Fruit fly (Drosophila melanogaster): Measurements from ENCODE around the gene CG43139.

- no peak for TF ChIP-seq ovo (GFP tag; optimal IDR thresholded peaks at IDR 0.05)
- no peak for TF ChIP-seq cnc (optimal IDR thresholded peaks at IDR 0.05)
- TF ChIP-seq CG1620 (GFP tag; optimal IDR thresholded peaks at IDR 0.05) = no peak
- TF ChIP-seq CG7101 (tag; optimal IDR thresholded peaks at IDR 0.05) = no peak
- no peak for TF ChIP-seq Mnt (GFP tag; optimal IDR thresholded peaks at IDR 0.05)
- no peak for TF ChIP-seq kay (GFP tag; ENCODE audit: borderline replicate concordance)
- no peak for TF ChIP-seq pad (GFP tag; optimal IDR thresholded peaks at IDR 0.05)
Observed at dm6 chr3R:27544143-27544542, 42.3 kb upstream of the CG43139 start, which contains the start of gene Gr98c.
